Worm (Caenorhabditis elegans) whole organism, L2 larva: ENCODE results near the gene F31E8.4.

ENCODE experiments used
- C34F6.9 ChIP-seq: fragments of 150-350 bp; optimal IDR thresholded peaks from 2 replicates; lab custom pipeline; 2014; ENCODE audit warnings: missing biosample characterization, missing genetic modification characterization
- F13H6.1 ChIP-seq: sonication (generic microtip); optimal IDR thresholded peaks from 2 replicates; lab custom pipeline; 2016; ENCODE audit warnings: missing genetic modification characterization, missing compliant biosample characterization
- R02D3.7 ChIP-seq: fragments of 150-350 bp; optimal IDR thresholded peaks from 2 replicates; lab custom pipeline; 2014; ENCODE audit warnings: missing biosample characterization, missing genetic modification characterization
- Y55F3AM.14 ChIP-seq: fragments of 200-800 bp; sonication (Bioruptor generic); optimal IDR thresholded peaks from 2 replicates; lab custom pipeline; 2018; ENCODE audit warnings: mild to moderate bottlenecking, missing genetic modification characterization, missing compliant biosample characterization
- ZK546.5 ChIP-seq: sonication (generic microtip); optimal IDR thresholded peaks from 2 replicates; lab custom pipeline; 2017; ENCODE audit warnings: missing biosample characterization, missing genetic modification characterization
- alr-1 ChIP-seq: fragments of 150-350 bp; optimal IDR thresholded peaks from 2 replicates; lab custom pipeline; 2014; ENCODE audit warnings: missing biosample characterization, missing genetic modification characterization
- aly-2 ChIP-seq: fragments of 150-350 bp; optimal IDR thresholded peaks from 2 replicates; lab custom pipeline; 2014; ENCODE audit warnings: missing biosample characterization, missing genetic modification characterization
- ama-1 ChIP-seq: fragments of 150-350 bp; optimal IDR thresholded peaks from 2 replicates; lab custom pipeline; 2018; ENCODE audit warnings: inconsistent platforms
- blmp-1 ChIP-seq: sonication (generic microtip); optimal IDR thresholded peaks from 2 replicates; lab custom pipeline; 2017; ENCODE audit warnings: missing genetic modification characterization, mild to moderate bottlenecking, missing compliant biosample characterization, antibody characterized with exemption, moderate library complexity; ENCODE audit not compliant: insufficient read depth
- ceh-16 ChIP-seq: fragments of 150-350 bp; optimal IDR thresholded peaks from 2 replicates; lab custom pipeline; 2014; ENCODE audit warnings: missing biosample characterization, missing genetic modification characterization
- ceh-82 ChIP-seq: fragments of 150-350 bp; optimal IDR thresholded peaks from 2 replicates; lab custom pipeline; 2014; ENCODE audit warnings: missing biosample characterization, missing genetic modification characterization
- crh-2 ChIP-seq: sonication (generic microtip); optimal IDR thresholded peaks from 2 replicates; lab custom pipeline; 2017; ENCODE audit warnings: missing biosample characterization, missing genetic modification characterization
- dmd-4 ChIP-seq: sonication (generic microtip); optimal IDR thresholded peaks from 2 replicates; lab custom pipeline; 2017; ENCODE audit warnings: missing biosample characterization, missing genetic modification characterization
- egl-27 ChIP-seq: sonication (generic microtip); optimal IDR thresholded peaks from 3 replicates; lab custom pipeline; 2017; ENCODE audit warnings: missing biosample characterization, missing genetic modification reagents, missing genetic modification characterization
- elt-1 ChIP-seq: fragments of 150-350 bp; optimal IDR thresholded peaks from 2 replicates; lab custom pipeline; 2014; ENCODE audit warnings: missing biosample characterization, missing genetic modification characterization
- elt-3 ChIP-seq: sonication (generic microtip); optimal IDR thresholded peaks from 2 replicates; lab custom pipeline; 2017; ENCODE audit warnings: missing biosample characterization, missing genetic modification characterization
- fos-1 ChIP-seq: fragments of 150-350 bp; optimal IDR thresholded peaks from 2 replicates; lab custom pipeline; 2014; ENCODE audit warnings: missing biosample characterization, missing genetic modification characterization
- gmeb-1 ChIP-seq: fragments of 150-350 bp; optimal IDR thresholded peaks from 2 replicates; lab custom pipeline; 2014; ENCODE audit warnings: missing biosample characterization, missing genetic modification characterization
- lin-11 ChIP-seq: fragments of 150-350 bp; sonication (generic microtip); optimal IDR thresholded peaks from 2 replicates; lab custom pipeline; 2014; ENCODE audit warnings: missing biosample characterization, missing genetic modification characterization, inconsistent platforms, mixed read lengths
- lin-13 ChIP-seq: fragments of 150-350 bp; optimal IDR thresholded peaks from 2 replicates; lab custom pipeline; 2014; ENCODE audit warnings: missing biosample characterization, missing genetic modification reagents, missing genetic modification characterization
- lin-39 ChIP-seq: fragments of 150-350 bp; optimal IDR thresholded peaks from 2 replicates; lab custom pipeline; 2014; ENCODE audit warnings: missing biosample characterization, missing genetic modification reagents, missing genetic modification characterization
- lsy-2 ChIP-seq, 2 experiments: fragments of 150-350 bp in 1 of 2; sonication (generic microtip) in 1 of 2; optimal IDR thresholded peaks; 2 replicates each; lab custom pipeline; 2014 to 2017; ENCODE audit warnings: missing biosample characterization in 2 of 2, missing genetic modification characterization in 2 of 2
- mab-5 ChIP-seq: fragments of 150-350 bp; optimal IDR thresholded peaks from 2 replicates; lab custom pipeline; 2014; ENCODE audit warnings: missing biosample characterization, missing genetic modification characterization
- mbf-1 ChIP-seq: sonication (generic microtip); optimal IDR thresholded peaks from 2 replicates; lab custom pipeline; 2017; ENCODE audit warnings: missing biosample characterization, missing genetic modification characterization
- mdl-1 ChIP-seq, 2 experiments: fragments of 150-350 bp in 1 of 2; sonication (generic microtip) in 1 of 2; optimal IDR thresholded peaks; 2 replicates each; lab custom pipeline; 2017; ENCODE audit warnings: missing biosample characterization in 2 of 2, missing genetic modification characterization in 2 of 2
- nhr-10 ChIP-seq: sonication (generic microtip); optimal IDR thresholded peaks from 2 replicates; lab custom pipeline; 2017; ENCODE audit warnings: missing biosample characterization, missing genetic modification characterization
- nhr-11 ChIP-seq: fragments of 150-350 bp; optimal IDR thresholded peaks from 2 replicates; lab custom pipeline; 2014; ENCODE audit warnings: missing biosample characterization, missing genetic modification characterization
- nhr-12 ChIP-seq: fragments of 150-350 bp; optimal IDR thresholded peaks from 2 replicates; lab custom pipeline; 2014; ENCODE audit warnings: missing biosample characterization, missing genetic modification characterization
- nhr-129 ChIP-seq: fragments of 150-350 bp; optimal IDR thresholded peaks from 2 replicates; lab custom pipeline; 2014; ENCODE audit warnings: missing biosample characterization, missing genetic modification characterization
- nhr-21 ChIP-seq: fragments of 150-350 bp; optimal IDR thresholded peaks from 2 replicates; lab custom pipeline; 2014; ENCODE audit warnings: missing biosample characterization, missing genetic modification characterization
- nhr-23 ChIP-seq: fragments of 150-350 bp; optimal IDR thresholded peaks from 2 replicates; lab custom pipeline; 2014; ENCODE audit warnings: missing biosample characterization, missing genetic modification reagents, missing genetic modification characterization
- nhr-237 ChIP-seq: fragments of 150-350 bp; optimal IDR thresholded peaks from 2 replicates; lab custom pipeline; 2014; ENCODE audit warnings: missing biosample characterization, missing genetic modification characterization
- nhr-25 ChIP-seq: fragments of 150-350 bp; sonication (generic microtip); optimal IDR thresholded peaks from 3 replicates; lab custom pipeline; 2014; ENCODE audit warnings: missing biosample characterization, missing genetic modification characterization
- nhr-6 ChIP-seq: fragments of 150-350 bp; optimal IDR thresholded peaks from 2 replicates; lab custom pipeline; 2014; ENCODE audit warnings: missing biosample characterization, missing genetic modification characterization
- nhr-77 ChIP-seq: fragments of 150-350 bp; optimal IDR thresholded peaks from 2 replicates; lab custom pipeline; 2014; ENCODE audit warnings: missing biosample characterization, missing genetic modification characterization
- peb-1 ChIP-seq: fragments of 150-350 bp; optimal IDR thresholded peaks from 2 replicates; lab custom pipeline; 2014; ENCODE audit warnings: missing biosample characterization, missing genetic modification characterization
- sem-4 ChIP-seq: fragments of 150-350 bp; optimal IDR thresholded peaks from 2 replicates; lab custom pipeline; 2014; ENCODE audit warnings: missing biosample characterization, missing genetic modification reagents, missing genetic modification characterization
- skn-1 ChIP-seq: sonication (generic microtip); optimal IDR thresholded peaks from 2 replicates; lab custom pipeline; 2017; ENCODE audit warnings: missing biosample characterization, missing genetic modification characterization
- sma-3 ChIP-seq: sonication (generic microtip); optimal IDR thresholded peaks from 2 replicates; lab custom pipeline; 2016; ENCODE audit warnings: missing genetic modification reagents, missing genetic modification characterization, missing compliant biosample characterization
- sma-9 ChIP-seq, 2 experiments: fragments of 150-350 bp in 1 of 2; sonication (generic microtip) in 1 of 2; optimal IDR thresholded peaks; 2 replicates each; lab custom pipeline; 2014 to 2016; ENCODE audit warnings: missing genetic modification characterization in 2 of 2, mild to moderate bottlenecking in 1 of 2, missing biosample characterization in 1 of 2, missing compliant biosample characterization in 1 of 2, missing genetic modification reagents in 1 of 2, moderate library complexity in 1 of 2
- snpc-4 ChIP-seq: fragments of 150-350 bp; optimal IDR thresholded peaks from 2 replicates; lab custom pipeline; 2014; ENCODE audit warnings: missing biosample characterization, missing genetic modification characterization
- unc-39 ChIP-seq: fragments of 150-350 bp; optimal IDR thresholded peaks from 2 replicates; lab custom pipeline; 2014; ENCODE audit warnings: missing biosample characterization, missing genetic modification characterization
- unc-55 ChIP-seq: fragments of 150-350 bp; sonication (generic microtip); optimal IDR thresholded peaks from 3 replicates; lab custom pipeline; 2014; ENCODE audit warnings: missing biosample characterization, missing genetic modification reagents, missing genetic modification characterization
- unc-62 ChIP-seq: fragments of 150-350 bp; optimal IDR thresholded peaks from 2 replicates; lab custom pipeline; 2014; ENCODE audit warnings: missing biosample characterization, missing genetic modification reagents, missing genetic modification characterization
- zag-1 ChIP-seq: fragments of 150-350 bp; optimal IDR thresholded peaks from 2 replicates; lab custom pipeline; 2014; ENCODE audit warnings: missing biosample characterization, missing genetic modification characterization
- ztf-1 ChIP-seq: fragments of 200-800 bp; sonication (Bioruptor generic); conservative IDR thresholded peaks from 2 replicates; pipeline ENCODE4 v1.3.6; 2022; ENCODE audit warnings: missing genetic modification characterization, missing compliant biosample characterization
- ztf-11 ChIP-seq: sonication (generic microtip); optimal IDR thresholded peaks from 2 replicates; lab custom pipeline; 2017; ENCODE audit warnings: missing biosample characterization, missing genetic modification characterization
- ztf-4 ChIP-seq: fragments of 150-350 bp; optimal IDR thresholded peaks from 2 replicates; lab custom pipeline; 2014; ENCODE audit warnings: missing biosample characterization, missing genetic modification characterization

The F31E8.4 gene

ce11 chrII:6823912-6824311 lies 24.0 kb upstream of the F31E8.4 start:
- TF ChIP-seq sma-9 (GFP tag; optimal IDR thresholded peaks at IDR 0.05; lab: Kevin White, UChicago) (peak; percentile 82), sma-9 (tag; optimal IDR thresholded peaks at IDR 0.05; lab: Kevin White, UChicago) (no peak), blmp-1 (tag; lab: Kevin White, UChicago) (peak; percentile 18), F13H6.1 (tag; lab: Kevin White, UChicago) (peak; percentile 75), nhr-21 (tag; lab: Kevin White, UChicago) (no peak), mab-5 (peak; percentile 45), sma-3 (GFP tag; lab: Kevin White, UChicago) (peak; percentile 12), nhr-25 (tag; lab: Kevin White, UChicago) (peak; percentile 52), lsy-2 (tag; optimal IDR thresholded peaks at IDR 0.05; lab: Kevin White, UChicago) (peak in 1 of 2 experiments; percentile 55), unc-55 (GFP tag; lab: Kevin White, UChicago) (peak; percentile 68), ceh-16 (tag; lab: Kevin White, UChicago) (peak; percentile 0), ceh-82 (tag; lab: Kevin White, UChicago) (no peak), fos-1 (tag; lab: Kevin White, UChicago) (peak; percentile 31), nhr-129 (tag; lab: Kevin White, UChicago) (peak; percentile 12), crh-2 (tag; lab: Kevin White, UChicago) (no peak), nhr-6 (tag; lab: Kevin White, UChicago) (peak; percentile 33), sem-4 (tag; lab: Kevin White, UChicago) (peak; percentile 65), C34F6.9 (peak; percentile 64), lin-39 (tag; lab: Kevin White, UChicago) (no peak), egl-27 (tag; lab: Kevin White, UChicago) (peak; percentile 60), mdl-1 (tag; optimal IDR thresholded peaks at IDR 0.05; lab: Kevin White, UChicago) (peak in 1 of 2 experiments; percentile 14)

- TF ChIP-seq nhr-129 (tag; lab: Kevin White, UChicago) (peak; percentile 63), crh-2 (tag; lab: Kevin White, UChicago) (peak; percentile 53), R02D3.7 (no peak), lsy-2 (tag; optimal IDR thresholded peaks at IDR 0.05; lab: Kevin White, UChicago) (peak in 1 of 2 experiments; percentile 53), skn-1 (no peak), egl-27 (tag; lab: Kevin White, UChicago) (no peak), ama-1 (lab: Kevin White, UChicago) (no peak), C34F6.9 (peak; percentile 31), blmp-1 (tag; lab: Kevin White, UChicago) (no peak), peb-1 (no peak), fos-1 (tag; lab: Kevin White, UChicago) (no peak), nhr-10 (tag; lab: Kevin White, UChicago) (no peak), nhr-77 (tag; lab: Kevin White, UChicago) (no peak), mab-5 (peak; percentile 92), ztf-4 (tag; lab: Kevin White, UChicago) (peak; percentile 23), dmd-4 (tag; lab: Kevin White, UChicago) (no peak), aly-2 (tag; lab: Kevin White, UChicago) (no peak), ztf-1 (GFP tag; lab: Robert Waterston, UW) (no peak), alr-1 (tag; lab: Kevin White, UChicago) (no peak), nhr-6 (tag; lab: Kevin White, UChicago) (no peak), elt-1 (no peak), nhr-23 (no peak), unc-62 (GFP tag; lab: Kevin White, UChicago) (peak; percentile 92), lin-39 (tag; lab: Kevin White, UChicago) (peak; percentile 46), sma-3 (GFP tag; lab: Kevin White, UChicago) (no peak), sma-9 (GFP tag; optimal IDR thresholded peaks at IDR 0.05; lab: Kevin White, UChicago) (peak; percentile 78), sma-9 (tag; optimal IDR thresholded peaks at IDR 0.05; lab: Kevin White, UChicago) (no peak), ZK546.5 (no peak), gmeb-1 (tag; lab: Kevin White, UChicago) (no peak), lin-11 (tag; lab: Kevin White, UChicago) (no peak), ceh-16 (tag; lab: Kevin White, UChicago) (peak; percentile 72), nhr-25 (tag; lab: Kevin White, UChicago) (peak; percentile 80), mdl-1 (tag; optimal IDR thresholded peaks at IDR 0.05; lab: Kevin White, UChicago) (peak in 1 of 2 experiments; percentile 29), nhr-21 (tag; lab: Kevin White, UChicago) (no peak), zag-1 (peak; percentile 22), mbf-1 (no peak), lin-13 (GFP tag; lab: Kevin White, UChicago) (no peak), unc-55 (GFP tag; lab: Kevin White, UChicago) (no peak), nhr-11 (tag; lab: Kevin White, UChicago) (no peak), snpc-4 (peak; percentile 31), nhr-237 (tag; lab: Kevin White, UChicago) (no peak), Y55F3AM.14 (GFP tag; lab: Kevin White, UChicago) (peak; percentile 8), F13H6.1 (tag; lab: Kevin White, UChicago) (peak; percentile 68), ceh-82 (tag; lab: Kevin White, UChicago) (no peak), nhr-12 (tag; lab: Kevin White, UChicago) (no peak), ztf-11 (no peak), elt-3 (tag; lab: Kevin White, UChicago) (no peak), sem-4 (tag; lab: Kevin White, UChicago) (peak; percentile 88), unc-39 (tag; lab: Kevin White, UChicago) (no peak)
Observed at ce11 chrII:6823233-6823632, 23.3 kb upstream of the F31E8.4 start.
